Worm (Caenorhabditis elegans) whole organism, mixed stage, embryonic: ENCODE data around the gene cup-16.

Experiments
- blmp-1 ChIP-seq: fragments of 150-350 bp; optimal IDR thresholded peaks from 2 replicates; lab custom pipeline; 2014; ENCODE audit warnings: missing biosample characterization, missing genetic modification characterization
- ces-1 ChIP-seq: fragments of 150-350 bp; optimal IDR thresholded peaks from 2 replicates; lab custom pipeline; 2014; ENCODE audit warnings: missing biosample characterization, missing genetic modification reagents, missing genetic modification characterization
- nhr-76 ChIP-seq: sonication (generic microtip); optimal IDR thresholded peaks from 2 replicates; lab custom pipeline; 2017; ENCODE audit warnings: missing biosample characterization, missing genetic modification characterization
- pha-4 ChIP-seq: fragments of 150-350 bp; optimal IDR thresholded peaks from 2 replicates; lab custom pipeline; 2018; ENCODE audit warnings: missing biosample characterization, missing genetic modification reagents, missing genetic modification characterization
- sem-2 ChIP-seq: fragments of 200-800 bp; sonication (Bioruptor generic); optimal IDR thresholded peaks from 2 replicates; lab custom pipeline; 2018; ENCODE audit warnings: mild to moderate bottlenecking, missing genetic modification characterization, missing compliant biosample characterization
- snpc-4 ChIP-seq: fragments of 150-350 bp; optimal IDR thresholded peaks from 2 replicates; lab custom pipeline; 2014; ENCODE audit warnings: missing biosample characterization, missing genetic modification characterization

- TF ChIP-seq nhr-76 (tag; lab: Kevin White, UChicago) (no peak), pha-4 (tag; lab: Kevin White, UChicago) (no peak), blmp-1 (tag; lab: Kevin White, UChicago) (no peak), ces-1 (GFP tag; lab: Kevin White, UChicago) (no peak), snpc-4 (tag; lab: Kevin White, UChicago) (no peak), sem-2 (no peak)
Measured at ce11 chrII:8743379-8744173, 36.6 kb downstream of the cup-16 start, which contains the start of gene mak-1.
